In the genomic region with DNA sequence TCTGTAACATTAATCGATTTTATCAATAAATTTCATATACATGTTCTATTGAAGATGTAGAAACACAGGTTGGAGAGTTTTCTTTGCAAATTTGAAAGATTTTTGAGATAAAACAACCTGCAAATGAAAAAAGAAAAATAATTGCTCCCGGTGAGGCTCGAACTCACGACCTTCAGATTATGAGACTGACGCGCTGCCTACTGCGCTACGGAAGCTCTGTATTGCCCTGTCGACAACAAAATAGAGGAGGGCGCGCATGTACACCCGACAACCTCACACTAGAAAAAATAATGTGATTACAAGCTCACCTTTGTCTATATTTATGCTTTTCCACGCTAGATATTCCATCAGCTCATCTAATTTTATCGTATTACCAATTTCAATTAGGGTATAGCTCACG, we compare ENCODE assay signal across 5 worm cellular contexts.
TF ChIP-seq lines count a peak whose summit lies in the region.

No protein-coding gene starts in this region.

TF ChIP-seq in whole organism, L1 larva, 84 proteins besides CTCF, POLR2A, EP300 and RAD21 (continues in another document):
- no peak for TF ChIP-seq F16B12.6 (tag; optimal IDR thresholded peaks at IDR 0.05; lab: Kevin White, UChicago)
- TF ChIP-seq nhr-19 (GFP tag; conservative IDR thresholded peaks at IDR 0.05; lab: Robert Waterston, UW), result peak; percentile 25; the same call in 1 of the 2 replicates
- TF ChIP-seq efl-1 (optimal IDR thresholded peaks at IDR 0.05; lab: Kevin White, UChicago), result no peak
- TF ChIP-seq efl-1 (GFP tag; optimal IDR thresholded peaks at IDR 0.05 in 1 of 2; lab: Kevin White, UChicago), result peak in 1 of 2 experiments; percentile 24
- TF ChIP-seq aha-1 (tag; optimal IDR thresholded peaks at IDR 0.05; lab: Kevin White, UChicago), result no peak
- no peak for TF ChIP-seq unc-130 (tag; optimal IDR thresholded peaks at IDR 0.05; lab: Kevin White, UChicago)
- TF ChIP-seq irx-1 (tag; optimal IDR thresholded peaks at IDR 0.05; lab: Kevin White, UChicago), result no peak
- TF ChIP-seq rnt-1 (tag; optimal IDR thresholded peaks at IDR 0.05; lab: Kevin White, UChicago), result peak; percentile 48
- TF ChIP-seq fkh-8 (tag; optimal IDR thresholded peaks at IDR 0.05; lab: Kevin White, UChicago), result no peak
- TF ChIP-seq xbp-1 (tag; optimal IDR thresholded peaks at IDR 0.05; lab: Kevin White, UChicago), result no peak
- no peak for TF ChIP-seq nhr-76 (tag; optimal IDR thresholded peaks at IDR 0.05; lab: Kevin White, UChicago)
- no peak for TF ChIP-seq unc-62 (GFP tag; optimal IDR thresholded peaks at IDR 0.05; lab: Kevin White, UChicago)
- no peak for TF ChIP-seq Y116A8C.19 (tag; optimal IDR thresholded peaks at IDR 0.05; lab: Kevin White, UChicago; ENCODE audit: borderline replicate concordance)
- TF ChIP-seq elt-3 (tag; optimal IDR thresholded peaks at IDR 0.05; lab: Kevin White, UChicago), result no peak
- peak; percentile 13 for TF ChIP-seq C16A3.4 (tag; optimal IDR thresholded peaks at IDR 0.05; lab: Kevin White, UChicago)
- TF ChIP-seq C34B4.2 (tag; optimal IDR thresholded peaks at IDR 0.05; lab: Kevin White, UChicago), result no peak
- peak; percentile 16 for TF ChIP-seq nhr-20 (tag; optimal IDR thresholded peaks at IDR 0.05; lab: Kevin White, UChicago)

TF ChIP-seq in whole organism, L3 larva, 47 proteins besides CTCF, POLR2A, EP300 and RAD21:
- TF ChIP-seq nhr-43 (tag; optimal IDR thresholded peaks at IDR 0.05; lab: Kevin White, UChicago; ENCODE audit: poor library complexity, severe bottlenecking) (peak; percentile 3), egl-5 (tag; optimal IDR thresholded peaks at IDR 0.05; lab: Kevin White, UChicago) (no peak), elt-2 (tag; optimal IDR thresholded peaks at IDR 0.05; lab: Kevin White, UChicago) (peak; percentile 23), ceh-9 (tag; optimal IDR thresholded peaks at IDR 0.05; lab: Kevin White, UChicago) (no peak), pha-4 (tag; optimal IDR thresholded peaks at IDR 0.05; lab: Kevin White, UChicago) (peak; percentile 28), hmg-11 (tag; optimal IDR thresholded peaks at IDR 0.05; lab: Kevin White, UChicago) (peak; percentile 36), egl-27 (tag; optimal IDR thresholded peaks at IDR 0.05; lab: Kevin White, UChicago) (no peak), fkh-10 (GFP tag; optimal IDR thresholded peaks at IDR 0.05; lab: Kevin White, UChicago) (no peak), nhr-11 (tag; optimal IDR thresholded peaks at IDR 0.05; lab: Kevin White, UChicago) (no peak), unc-62 (GFP tag; optimal IDR thresholded peaks at IDR 0.05; lab: Kevin White, UChicago) (no peak), ztf-4 (tag; optimal IDR thresholded peaks at IDR 0.05; lab: Kevin White, UChicago) (no peak), ama-1 (optimal IDR thresholded peaks at IDR 0.05; lab: Kevin White, UChicago) (no peak), nhr-77 (tag; optimal IDR thresholded peaks at IDR 0.05; lab: Kevin White, UChicago) (no peak), ceh-82 (tag; optimal IDR thresholded peaks at IDR 0.05; lab: Kevin White, UChicago) (no peak), lsy-12 (tag; optimal IDR thresholded peaks at IDR 0.05; lab: Kevin White, UChicago) (peak; percentile 13), ceh-16 (tag; optimal IDR thresholded peaks at IDR 0.05; lab: Kevin White, UChicago) (no peak)
TF ChIP-seq in whole organism, L3 larva: peak in this region for 5.

TF ChIP-seq in whole organism, early embryonic, 17 proteins besides CTCF, POLR2A, EP300 and RAD21:
- peak; percentile 38 for TF ChIP-seq ceh-13 (GFP tag; optimal IDR thresholded peaks at IDR 0.05; lab: Kevin White, UChicago)
- peak; percentile 63 for TF ChIP-seq flt-1 (GFP tag; IDR thresholded peaks at IDR 0.05; lab: Robert Waterston, UW)
- TF ChIP-seq sea-1 (GFP tag; conservative IDR thresholded peaks at IDR 0.05; lab: Robert Waterston, UW), result no peak
- TF ChIP-seq scrt-1 (GFP tag; IDR thresholded peaks at IDR 0.05; lab: Robert Waterston, UW), result peak; percentile 80
- peak; percentile 69 for TF ChIP-seq tbx-37 (GFP tag; conservative IDR thresholded peaks at IDR 0.05; lab: Robert Waterston, UW)
- no peak; the same call in 1 of the 2 replicates for TF ChIP-seq pes-1 (GFP tag; IDR thresholded peaks at IDR 0.05; lab: Robert Waterston, UW)
- peak; percentile 65 for TF ChIP-seq hmg-4 (GFP tag; optimal IDR thresholded peaks at IDR 0.05; lab: Kevin White, UChicago)
- TF ChIP-seq ets-7 (tag; optimal IDR thresholded peaks at IDR 0.05; lab: Kevin White, UChicago), result no peak
- TF ChIP-seq tbx-11 (GFP tag; IDR thresholded peaks at IDR 0.05; lab: Robert Waterston, UW), result peak; percentile 79
- no peak for TF ChIP-seq hmbx-1 (tag; optimal IDR thresholded peaks at IDR 0.05; lab: Kevin White, UChicago)
- peak; percentile 51 for TF ChIP-seq F13C5.2 (tag; optimal IDR thresholded peaks at IDR 0.05; lab: Kevin White, UChicago)
- TF ChIP-seq hnd-1 (tag; optimal IDR thresholded peaks at IDR 0.05; lab: Kevin White, UChicago), result peak; percentile 41
- TF ChIP-seq ceh-36 (tag; optimal IDR thresholded peaks at IDR 0.05; lab: Kevin White, UChicago), result peak; percentile 43
- TF ChIP-seq tra-4 (tag; optimal IDR thresholded peaks at IDR 0.05; lab: Kevin White, UChicago), result no peak
- no peak for TF ChIP-seq ama-1 (optimal IDR thresholded peaks at IDR 0.05; lab: Kevin White, UChicago)
- peak; percentile 31 for TF ChIP-seq aly-1 (tag; optimal IDR thresholded peaks at IDR 0.05; lab: Kevin White, UChicago)
- TF ChIP-seq B0310.2 (tag; optimal IDR thresholded peaks at IDR 0.05; lab: Kevin White, UChicago), result peak; percentile 42

TF ChIP-seq in whole organism, midembryonic, 9 proteins besides CTCF, POLR2A, EP300 and RAD21:
- TF ChIP-seq ztf-29 (GFP tag; IDR thresholded peaks at IDR 0.05; lab: Robert Waterston, UW) (peak; percentile 72), cog-1 (tag; optimal IDR thresholded peaks at IDR 0.05; lab: Kevin White, UChicago) (no peak), klf-2 (GFP tag; conservative IDR thresholded peaks at IDR 0.05; lab: Robert Waterston, UW) (peak; percentile 67; the same call in 1 of the 2 replicates), T22C8.4 (GFP tag; IDR thresholded peaks at IDR 0.05; lab: Robert Waterston, UW) (peak; percentile 48; the same call in 1 of the 2 replicates), med-1 (GFP tag; optimal IDR thresholded peaks at IDR 0.05; lab: Kevin White, UChicago; ENCODE audit: insufficient read depth) (peak; percentile 22), ztf-23 (GFP tag; IDR thresholded peaks at IDR 0.05; lab: Robert Waterston, UW) (peak; percentile 63), flt-1 (GFP tag; IDR thresholded peaks at IDR 0.05; lab: Robert Waterston, UW) (no peak), tab-1 (GFP tag; IDR thresholded peaks at IDR 0.05; lab: Robert Waterston, UW) (peak; percentile 72)
TF ChIP-seq in whole organism, midembryonic: peak in this region for 6.

TF ChIP-seq in whole organism, young adult, 124 proteins besides CTCF, POLR2A, EP300 and RAD21 (continues in another document):
- TF ChIP-seq tbx-9 (tag; optimal IDR thresholded peaks at IDR 0.05; lab: Kevin White, UChicago; ENCODE audit: borderline replicate concordance), result no peak
- TF ChIP-seq chd-7 (tag; optimal IDR thresholded peaks at IDR 0.05; lab: Kevin White, UChicago), result peak; percentile 20
- 0 out of 2 replicates have a peak, but pooled peaks have one; percentile 51 for TF ChIP-seq dox-1 (GFP tag; IDR thresholded peaks at IDR 0.05; lab: Robert Waterston, UW)
- TF ChIP-seq mcd-1 (GFP tag; IDR thresholded peaks at IDR 0.05; lab: Robert Waterston, UW), result peak; percentile 48
- TF ChIP-seq hsf-1 (GFP tag; IDR thresholded peaks at IDR 0.05; lab: Robert Waterston, UW), result no peak
- peak; percentile 74 for TF ChIP-seq nhr-90 (tag; optimal IDR thresholded peaks at IDR 0.05; lab: Kevin White, UChicago)
- TF ChIP-seq tbp1 (GFP tag; optimal IDR thresholded peaks at IDR 0.05; lab: Kevin White, UChicago), result peak; percentile 92
- TF ChIP-seq egl-18 (GFP tag; IDR thresholded peaks at IDR 0.05; lab: Robert Waterston, UW), result no peak
- peak; percentile 48; the same call in 1 of the 2 replicates for TF ChIP-seq ceh-40 (GFP tag; IDR thresholded peaks at IDR 0.05; lab: Robert Waterston, UW)
- TF ChIP-seq snpc-4 (GFP tag; optimal IDR thresholded peaks at IDR 0.05; lab: Kevin White, UChicago), result peak; percentile 28
- peak in 2 of 4 experiments; percentile 41 to 68 for TF ChIP-seq snpc-4 (tag; optimal IDR thresholded peaks at IDR 0.05; lab: Kevin White, UChicago)
- peak; percentile 80 for TF ChIP-seq rpc-1 (optimal IDR thresholded peaks at IDR 0.05; lab: Kevin White, UChicago)
- peak; percentile 89 for TF ChIP-seq rpc-1 (tag; optimal IDR thresholded peaks at IDR 0.05; lab: Kevin White, UChicago)
- no peak for TF ChIP-seq ztf-26 (tag; optimal IDR thresholded peaks at IDR 0.05; lab: Kevin White, UChicago)
- TF ChIP-seq ztf-3 (GFP tag; optimal IDR thresholded peaks at IDR 0.05; lab: Kevin White, UChicago), result no peak
- TF ChIP-seq ets-4 (GFP tag; optimal IDR thresholded peaks at IDR 0.05; lab: Kevin White, UChicago), result no peak
- 0 out of 2 replicates have a peak, but pooled peaks have one; percentile 54 for TF ChIP-seq attf-6 (GFP tag; IDR thresholded peaks at IDR 0.05; lab: Robert Waterston, UW)
- TF ChIP-seq rcor-1 (GFP tag; IDR thresholded peaks at IDR 0.05; lab: Robert Waterston, UW), result peak; percentile 74
- peak; percentile 1 to 35 for TF ChIP-seq rec-8 (tag; optimal IDR thresholded peaks at IDR 0.05; lab: Kevin White, UChicago)
- peak; percentile 10 for TF ChIP-seq F23B12.7 (tag; optimal IDR thresholded peaks at IDR 0.05; lab: Kevin White, UChicago; ENCODE audit: insufficient read depth)
- no peak for TF ChIP-seq K11D2.4 (GFP tag; IDR thresholded peaks at IDR 0.05; lab: Robert Waterston, UW)
- TF ChIP-seq mes-4 (tag; optimal IDR thresholded peaks at IDR 0.05; lab: Kevin White, UChicago), result peak; percentile 32
- peak; percentile 12 for TF ChIP-seq hrde-1 (tag; optimal IDR thresholded peaks at IDR 0.05; lab: Kevin White, UChicago; ENCODE audit: borderline replicate concordance)
- TF ChIP-seq madf-10 (tag; optimal IDR thresholded peaks at IDR 0.05; lab: Kevin White, UChicago), result peak; percentile 7
- TF ChIP-seq mxl-1 (tag; optimal IDR thresholded peaks at IDR 0.05; lab: Kevin White, UChicago), result peak; percentile 77
- no peak for TF ChIP-seq B0019.2 (GFP tag; conservative IDR thresholded peaks at IDR 0.05; lab: Robert Waterston, UW)
- TF ChIP-seq sdz-38 (tag; optimal IDR thresholded peaks at IDR 0.05; lab: Kevin White, UChicago), result no peak
- TF ChIP-seq bed-1 (GFP tag; IDR thresholded peaks at IDR 0.05; lab: Robert Waterston, UW), result no peak
- no peak; the same call in 1 of the 2 replicates for TF ChIP-seq nfyb-1 (GFP tag; IDR thresholded peaks at IDR 0.05; lab: Robert Waterston, UW)
- TF ChIP-seq ztf-28 (GFP tag; IDR thresholded peaks at IDR 0.05; lab: Robert Waterston, UW), result 0 out of 2 replicates have a peak, but pooled peaks have one; percentile 17
- TF ChIP-seq him-1 (tag; optimal IDR thresholded peaks at IDR 0.05; lab: Kevin White, UChicago), result peak; percentile 92
- peak; percentile 51; the same call in 1 of the 2 replicates for TF ChIP-seq pbrm-1 (GFP tag; IDR thresholded peaks at IDR 0.05; lab: Robert Waterston, UW)
- no peak for TF ChIP-seq mel-28 (tag; optimal IDR thresholded peaks at IDR 0.05; lab: Kevin White, UChicago; ENCODE audit: borderline replicate concordance)
